Worm (Caenorhabditis elegans) whole organism, young adult: Measurements from ENCODE around the gene hpk-1.

ENCODE experiments used
- B0035.1 ChIP-seq: sonication (generic microtip); optimal IDR thresholded peaks from 2 replicates; lab custom pipeline; 2016; ENCODE audit warnings: missing genetic modification characterization, mild to moderate bottlenecking, missing compliant biosample characterization, missing genotype, missing genetic modification reagents
- B0336.3 ChIP-seq: fragments of 200-800 bp; sonication (Bioruptor generic); IDR thresholded peaks from 2 replicates; pipeline ENCODE4 v1.3.6; 2022; ENCODE audit warnings: missing genetic modification characterization, missing compliant biosample characterization
- C17E4.6 ChIP-seq: fragments of 200-800 bp; sonication (Bioruptor generic); IDR thresholded peaks from 2 replicates; pipeline ENCODE4 v1.3.6; 2022; ENCODE audit warnings: missing genetic modification reagents, missing genetic modification characterization, missing compliant biosample characterization
- F57A8.1 ChIP-seq: fragments of 200-800 bp; sonication (Bioruptor generic); optimal IDR thresholded peaks from 2 replicates; lab custom pipeline; 2018; ENCODE audit warnings: mild to moderate bottlenecking, missing genetic modification characterization, moderate library complexity, missing compliant biosample characterization
- K12H6.12 ChIP-seq: fragments of 200-800 bp; sonication (Bioruptor generic); optimal IDR thresholded peaks from 2 replicates; lab custom pipeline; 2018; ENCODE audit warnings: mild to moderate bottlenecking, missing genetic modification characterization, missing compliant biosample characterization
- Y56A3A.18 ChIP-seq: fragments of 200-800 bp; sonication (Bioruptor generic); IDR thresholded peaks from 2 replicates; pipeline ENCODE4 v1.3.6; 2022; ENCODE audit warnings: missing genetic modification reagents, missing genetic modification characterization, missing compliant biosample characterization
- ama-1 ChIP-seq, 3 experiments: fragments of 150-350 bp in 1 of 3; sonication (generic microtip) in 2 of 3; optimal IDR thresholded peaks; 2 replicates each; lab custom pipeline; 2014 to 2018; ENCODE audit warnings: missing biosample characterization in 2 of 3, missing genetic modification characterization in 2 of 3, missing genetic modification reagents in 2 of 3
- attf-5 ChIP-seq: fragments of 200-800 bp; sonication (Bioruptor generic); optimal IDR thresholded peaks from 2 replicates; lab custom pipeline; 2018; ENCODE audit warnings: mild to moderate bottlenecking, missing genetic modification characterization, missing compliant biosample characterization
- bed-1 ChIP-seq: fragments of 200-800 bp; sonication (Bioruptor generic); IDR thresholded peaks from 2 replicates; pipeline ENCODE4 v1.3.6; 2022; ENCODE audit warnings: missing genetic modification reagents, missing genetic modification characterization, missing compliant biosample characterization
- bed-2 ChIP-seq: fragments of 200-800 bp; sonication (Bioruptor generic); IDR thresholded peaks from 2 replicates; pipeline ENCODE4 v1.3.6; 2022; ENCODE audit warnings: missing genetic modification reagents, missing genetic modification characterization, missing compliant biosample characterization
- cebp-1 ChIP-seq, 2 experiments: fragments of 200-800 bp in 1 of 2; sonication (Bioruptor generic) in 1 of 2; sonication (generic microtip) in 1 of 2; IDR thresholded peaks in 1 of 2; optimal IDR thresholded peaks in 1 of 2; 2 replicates each; pipeline versions ENCODE4 v1.3.6 to Lab custom; 2017 to 2022; ENCODE audit warnings: missing compliant biosample characterization in 2 of 2, missing genetic modification characterization in 2 of 2, mild to moderate bottlenecking in 1 of 2, missing genetic modification reagents in 1 of 2, moderate library complexity in 1 of 2
- cebp-2 ChIP-seq: fragments of 200-800 bp; sonication (Bioruptor generic); IDR thresholded peaks from 2 replicates; pipeline ENCODE4 v1.3.6; 2022; ENCODE audit warnings: missing genetic modification characterization, missing compliant biosample characterization
- ceh-40 ChIP-seq: fragments of 200-800 bp; sonication (Bioruptor generic); IDR thresholded peaks from 2 replicates; pipeline ENCODE4 v1.3.6; 2022; ENCODE audit warnings: missing genetic modification characterization, missing compliant biosample characterization
- ceh-91 ChIP-seq: fragments of 200-800 bp; sonication (Bioruptor generic); IDR thresholded peaks from 2 replicates; pipeline ENCODE4 v1.3.6; 2022; ENCODE audit warnings: missing genetic modification reagents, missing genetic modification characterization, missing compliant biosample characterization
- die-1 ChIP-seq: sonication (generic microtip); optimal IDR thresholded peaks from 2 replicates; lab custom pipeline; 2016; ENCODE audit warnings: missing genotype, mild to moderate bottlenecking, missing genetic modification characterization, missing compliant biosample characterization
- dox-1 ChIP-seq: fragments of 200-800 bp; sonication (Bioruptor generic); IDR thresholded peaks from 2 replicates; pipeline ENCODE4 v1.3.6; 2022; ENCODE audit warnings: missing genetic modification reagents, missing genetic modification characterization, missing compliant biosample characterization
- dpff-1 ChIP-seq: sonication (generic microtip); optimal IDR thresholded peaks from 2 replicates; lab custom pipeline; 2017; ENCODE audit warnings: mild to moderate bottlenecking, missing genetic modification characterization, missing compliant biosample characterization
- egl-44 ChIP-seq: fragments of 200-800 bp; sonication (Bioruptor generic); IDR thresholded peaks from 2 replicates; pipeline ENCODE4 v1.3.6; 2022; ENCODE audit warnings: missing genetic modification reagents, missing genetic modification characterization, missing compliant biosample characterization
- ekl-4 ChIP-seq: fragments of 200-800 bp; sonication (Bioruptor generic); IDR thresholded peaks from 2 replicates; pipeline ENCODE4 v1.3.6; 2022; ENCODE audit warnings: missing genetic modification reagents, missing genetic modification characterization, missing compliant biosample characterization
- ets-4 ChIP-seq: fragments of 200-800 bp; sonication (Bioruptor generic); optimal IDR thresholded peaks from 2 replicates; lab custom pipeline; 2018; ENCODE audit warnings: mild to moderate bottlenecking, missing genetic modification characterization, missing compliant biosample characterization
- fkh-3 ChIP-seq: sonication (generic microtip); optimal IDR thresholded peaks from 2 replicates; lab custom pipeline; 2016; ENCODE audit warnings: mild to moderate bottlenecking, missing genetic modification characterization, missing compliant biosample characterization
- hlh-26 ChIP-seq: fragments of 200-800 bp; sonication (Bioruptor generic); conservative IDR thresholded peaks from 2 replicates; pipeline ENCODE4 v1.3.6; 2022; ENCODE audit warnings: missing genetic modification reagents, missing genetic modification characterization, missing compliant biosample characterization
- hmg-1.2 ChIP-seq: fragments of 200-800 bp; sonication (Bioruptor generic); IDR thresholded peaks from 2 replicates; pipeline ENCODE4 v1.3.6; 2022; ENCODE audit warnings: missing genetic modification reagents, missing genetic modification characterization, missing compliant biosample characterization
- hmg-20 ChIP-seq: fragments of 200-800 bp; sonication (Bioruptor generic); IDR thresholded peaks from 2 replicates; pipeline ENCODE4 v1.3.6; 2022; ENCODE audit warnings: missing genetic modification reagents, missing genetic modification characterization, missing compliant biosample characterization
- let-607 ChIP-seq, 2 experiments: fragments of 200-800 bp in 1 of 2; sonication (Bioruptor generic) in 1 of 2; sonication (generic microtip) in 1 of 2; optimal IDR thresholded peaks; 2 replicates each; lab custom pipeline; 2016 to 2018; ENCODE audit warnings: mild to moderate bottlenecking in 2 of 2, missing compliant biosample characterization in 2 of 2, missing genetic modification characterization in 2 of 2, moderate library complexity in 2 of 2, missing genotype in 1 of 2
- lin-35 ChIP-seq, 3 experiments: fragments of 150-350 bp in 2 of 3; sonication (generic microtip) in 1 of 3; optimal IDR thresholded peaks; 2 replicates each; lab custom pipeline; 2014 to 2018; ENCODE audit warnings: missing biosample characterization in 3 of 3, missing genetic modification characterization in 3 of 3, missing genetic modification reagents in 3 of 3
- lin-40 ChIP-seq: sonication (generic microtip); optimal IDR thresholded peaks from 2 replicates; lab custom pipeline; 2016; ENCODE audit warnings: missing genetic modification characterization, mild to moderate bottlenecking, missing compliant biosample characterization, missing genotype, missing genetic modification reagents
- lir-1 ChIP-seq: fragments of 200-800 bp; sonication (Bioruptor generic); conservative IDR thresholded peaks from 2 replicates; pipeline ENCODE4 v1.3.6; 2022; ENCODE audit warnings: missing genetic modification reagents, missing genetic modification characterization, missing compliant biosample characterization
- nfyb-1 ChIP-seq: fragments of 200-800 bp; sonication (Bioruptor generic); IDR thresholded peaks from 2 replicates; pipeline ENCODE4 v1.3.6; 2022; ENCODE audit warnings: missing genetic modification reagents, missing genetic modification characterization, missing compliant biosample characterization
- nhr-80 ChIP-seq: sonication (generic microtip); optimal IDR thresholded peaks from 2 replicates; lab custom pipeline; 2016; ENCODE audit warnings: missing genetic modification characterization, missing compliant biosample characterization
- pha-4 ChIP-seq: fragments of 150-350 bp; sonication (generic microtip); optimal IDR thresholded peaks from 2 replicates; lab custom pipeline; 2014; ENCODE audit warnings: missing biosample characterization, missing genetic modification reagents, missing genetic modification characterization
- repo-1 ChIP-seq: sonication (generic microtip); optimal IDR thresholded peaks from 2 replicates; lab custom pipeline; 2017; ENCODE audit warnings: mild to moderate bottlenecking, missing genetic modification characterization, missing compliant biosample characterization
- sdz-38 ChIP-seq: sonication (generic microtip); optimal IDR thresholded peaks from 2 replicates; lab custom pipeline; 2016; ENCODE audit warnings: missing genotype, missing genetic modification characterization, missing compliant biosample characterization
- snpc-1.1 ChIP-seq: sonication (generic microtip); optimal IDR thresholded peaks from 2 replicates; lab custom pipeline; 2017; ENCODE audit warnings: missing genetic modification characterization, mild to moderate bottlenecking, missing compliant biosample characterization, antibody characterized with exemption, moderate library complexity, missing genotype, missing genetic modification reagents; ENCODE audit not compliant: insufficient read depth
- snpc-4 ChIP-seq, 5 experiments: fragments of 150-350 bp in 1 of 5; sonication (generic microtip) in 4 of 5; optimal IDR thresholded peaks; 2 replicates each; lab custom pipeline; 2014 to 2018; ENCODE audit warnings: missing genetic modification characterization in 5 of 5, missing biosample characterization in 3 of 5, antibody characterized with exemption in 2 of 5, mild to moderate bottlenecking in 2 of 5, missing compliant biosample characterization in 2 of 5, missing genotype in 2 of 5, moderate library complexity in 2 of 5, missing genetic modification reagents in 1 of 5
- tbx-9 ChIP-seq: sonication (generic microtip); optimal IDR thresholded peaks from 2 replicates; lab custom pipeline; 2016; ENCODE audit warnings: borderline replicate concordance, missing genetic modification characterization, inconsistent platforms, missing compliant biosample characterization
- tlf-1 ChIP-seq: fragments of 200-800 bp; sonication (Bioruptor generic); optimal IDR thresholded peaks from 2 replicates; lab custom pipeline; 2018; ENCODE audit warnings: mild to moderate bottlenecking, missing genetic modification characterization, missing compliant biosample characterization
- unc-130 ChIP-seq: sonication (generic microtip); optimal IDR thresholded peaks from 2 replicates; lab custom pipeline; 2016; ENCODE audit warnings: missing genetic modification reagents, missing genetic modification characterization, missing compliant biosample characterization
- xnd-1 ChIP-seq: sonication (generic microtip); optimal IDR thresholded peaks from 2 replicates; lab custom pipeline; 2016; ENCODE audit warnings: missing genotype, missing genetic modification reagents, missing genetic modification characterization, missing compliant biosample characterization
- zfh-2 ChIP-seq: fragments of 200-800 bp; sonication (Bioruptor generic); conservative IDR thresholded peaks from 2 replicates; pipeline ENCODE4 v1.3.6; 2022; ENCODE audit warnings: missing genetic modification reagents, missing genetic modification characterization, missing compliant biosample characterization
- zim-3 ChIP-seq: sonication (generic microtip); optimal IDR thresholded peaks from 2 replicates; lab custom pipeline; 2017; ENCODE audit warnings: mild to moderate bottlenecking, missing genetic modification characterization, moderate library complexity, missing compliant biosample characterization
- ztf-25 ChIP-seq: fragments of 200-800 bp; sonication (Bioruptor generic); IDR thresholded peaks from 2 replicates; pipeline ENCODE4 v1.3.6; 2022; ENCODE audit warnings: missing genetic modification reagents, missing genetic modification characterization, missing compliant biosample characterization
- ztf-3 ChIP-seq: fragments of 200-800 bp; sonication (Bioruptor generic); optimal IDR thresholded peaks from 2 replicates; lab custom pipeline; 2018; ENCODE audit warnings: mild to moderate bottlenecking, missing genetic modification characterization, missing compliant biosample characterization

Gene hpk-1

DNA sequence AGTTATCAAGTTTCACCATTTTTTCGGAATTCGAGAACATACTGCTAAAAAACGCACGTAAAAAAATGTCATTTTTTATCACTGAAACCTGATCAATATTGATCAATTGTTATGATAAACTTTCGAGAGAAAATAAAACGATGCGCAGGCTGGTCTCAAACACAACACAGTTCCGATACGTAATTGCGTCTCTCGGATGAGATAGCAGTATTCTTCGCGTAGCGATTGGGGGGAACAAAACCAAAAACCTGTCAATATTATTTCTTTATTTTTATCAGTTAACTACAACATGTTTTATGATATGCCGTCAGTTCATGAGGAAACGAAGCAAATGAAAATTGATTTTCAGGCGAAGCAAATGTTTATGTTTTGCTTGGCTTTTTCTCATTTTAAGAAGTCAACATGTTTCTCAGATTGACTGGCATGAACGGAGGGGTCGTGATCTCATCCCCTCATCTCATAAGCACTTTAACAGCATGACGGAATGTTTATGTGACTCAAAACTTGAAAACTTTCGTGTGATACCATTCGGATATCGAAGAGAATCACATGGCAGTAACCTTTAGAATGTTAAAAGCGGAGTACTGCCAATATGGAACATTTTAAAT lies 1.5 kb downstream of the hpk-1 start:
- TF ChIP-seq nhr-80 (peak; percentile 84), B0336.3 (GFP tag; lab: Robert Waterston, UW) (peak; percentile 36; the same call in 1 of the 2 replicates), repo-1 (tag; lab: Kevin White, UChicago) (no peak), lin-40 (tag; lab: Kevin White, UChicago) (peak; percentile 29), ets-4 (no peak), dox-1 (GFP tag; lab: Robert Waterston, UW) (0 out of 2 replicates have a peak, but pooled peaks have one; percentile 15), Y56A3A.18 (peak; percentile 16; the same call in 1 of the 2 replicates), attf-5 (GFP tag; lab: Kevin White, UChicago) (peak; percentile 24), cebp-2 (no peak), sdz-38 (tag; lab: Kevin White, UChicago) (no peak), xnd-1 (no peak), cebp-1 (GFP tag; IDR thresholded peaks at IDR 0.05; lab: Robert Waterston, UW) (no peak), cebp-1 (tag; optimal IDR thresholded peaks at IDR 0.05; lab: Kevin White, UChicago) (peak; percentile 11), let-607 (tag; optimal IDR thresholded peaks at IDR 0.05; lab: Kevin White, UChicago) (peak in 1 of 2 experiments; percentile 33), unc-130 (no peak), bed-2 (GFP tag; lab: Robert Waterston, UW) (no peak)

ce11 chrX:4214643-4215042 lies 2.4 kb downstream of the hpk-1 start:
- no peak for TF ChIP-seq ztf-3 (GFP tag; lab: Kevin White, UChicago)
- TF ChIP-seq zfh-2 (GFP tag; lab: Robert Waterston, UW): peak; percentile 72
- TF ChIP-seq fkh-3 (tag; lab: Kevin White, UChicago): no peak
- TF ChIP-seq zim-3 (tag; lab: Kevin White, UChicago): no peak
- TF ChIP-seq cebp-1 (GFP tag; IDR thresholded peaks at IDR 0.05; lab: Robert Waterston, UW): peak; percentile 85
- peak; percentile 97 for TF ChIP-seq cebp-1 (tag; optimal IDR thresholded peaks at IDR 0.05; lab: Kevin White, UChicago)
- no peak for TF ChIP-seq tbx-9 (tag; lab: Kevin White, UChicago)
- no peak for TF ChIP-seq ekl-4
- no peak for TF ChIP-seq pha-4 (tag; lab: Kevin White, UChicago)
- TF ChIP-seq repo-1 (tag; lab: Kevin White, UChicago): no peak
- TF ChIP-seq Y56A3A.18: no peak
- no peak for TF ChIP-seq bed-1 (GFP tag; lab: Robert Waterston, UW)
- no peak for TF ChIP-seq B0035.1 (tag; lab: Kevin White, UChicago)
- no peak for TF ChIP-seq F57A8.1 (GFP tag; lab: Kevin White, UChicago)
- no peak for TF ChIP-seq die-1 (tag; lab: Kevin White, UChicago)
- TF ChIP-seq B0336.3 (GFP tag; lab: Robert Waterston, UW): no peak
- TF ChIP-seq snpc-4 (GFP tag; optimal IDR thresholded peaks at IDR 0.05; lab: Kevin White, UChicago): no peak
- no peak for TF ChIP-seq snpc-4 (tag; optimal IDR thresholded peaks at IDR 0.05; lab: Kevin White, UChicago)
- peak; percentile 48; the same call in 1 of the 2 replicates for TF ChIP-seq hmg-1.2
- TF ChIP-seq K12H6.12 (tag; lab: Kevin White, UChicago): no peak
- no peak for TF ChIP-seq lir-1 (GFP tag; lab: Robert Waterston, UW)
- no peak for TF ChIP-seq ceh-91 (GFP tag; lab: Robert Waterston, UW)

- TF ChIP-seq hlh-26 (GFP tag; lab: Robert Waterston, UW): no peak
- no peak for TF ChIP-seq xnd-1
- peak; percentile 96 for TF ChIP-seq dpff-1 (tag; lab: Kevin White, UChicago)
- TF ChIP-seq tbx-9 (tag; lab: Kevin White, UChicago): no peak
- TF ChIP-seq nhr-80: peak; percentile 90
- TF ChIP-seq ztf-25 (GFP tag; lab: Robert Waterston, UW): no peak
- TF ChIP-seq die-1 (tag; lab: Kevin White, UChicago): peak; percentile 80
- TF ChIP-seq ceh-40 (GFP tag; lab: Robert Waterston, UW): peak; percentile 80; the same call in 1 of the 2 replicates
- TF ChIP-seq C17E4.6: peak; percentile 95
- TF ChIP-seq ama-1 (optimal IDR thresholded peaks at IDR 0.05; lab: Kevin White, UChicago): no peak
- peak; percentile 26 to 68 for TF ChIP-seq ama-1 (GFP tag; optimal IDR thresholded peaks at IDR 0.05; lab: Kevin White, UChicago)
- peak; percentile 99 for TF ChIP-seq tlf-1
- no peak for TF ChIP-seq snpc-1.1 (tag; lab: Kevin White, UChicago)
- peak; percentile 97 for TF ChIP-seq hmg-20 (GFP tag; lab: Robert Waterston, UW)
- TF ChIP-seq nfyb-1 (GFP tag; lab: Robert Waterston, UW): peak; percentile 98
- peak; percentile 96 for TF ChIP-seq egl-44 (GFP tag; lab: Robert Waterston, UW)
- TF ChIP-seq lin-35 (GFP tag; optimal IDR thresholded peaks at IDR 0.05; lab: Kevin White, UChicago): peak in 2 of 3 experiments; percentile 80 to 99
Observed at ce11 chrX:4209131-4209530, 8.0 kb downstream of the hpk-1 start.
